Worm (Caenorhabditis elegans): ENCODE data around the gene vps-39.

The vps-39 gene

DNA sequence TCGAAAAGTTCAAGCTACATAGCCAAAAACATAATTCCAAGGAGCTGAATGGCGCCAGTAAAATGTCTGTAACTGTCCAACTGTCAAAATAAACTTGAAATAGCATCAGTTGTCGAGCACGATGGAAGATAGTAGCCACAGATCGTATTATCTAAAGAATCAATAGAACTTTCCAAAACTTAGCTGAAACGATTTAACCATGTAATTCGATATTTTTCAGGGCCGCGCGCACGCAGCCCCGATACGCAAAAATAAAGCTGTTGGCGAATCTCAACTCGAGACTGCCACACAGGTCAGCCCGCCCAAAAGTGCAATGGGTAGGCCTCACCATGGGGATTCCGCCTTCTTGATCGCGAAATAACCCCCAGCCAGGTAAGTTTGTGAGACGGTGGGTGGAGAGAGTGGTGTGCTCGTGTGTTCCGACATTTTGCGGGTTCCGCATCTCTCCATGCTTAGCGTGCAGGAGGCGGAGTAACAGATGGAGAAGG lies 9.9 kb downstream of the vps-39 start (continued):
- TF ChIP-seq lin-13 (GFP tag; optimal IDR thresholded peaks at IDR 0.05) (no peak), nhr-11 (tag; optimal IDR thresholded peaks at IDR 0.05) (no peak), set-16 (GFP tag; IDR thresholded peaks at IDR 0.05) (peak; percentile 75), ceh-62 (tag; optimal IDR thresholded peaks at IDR 0.05) (no peak), ceh-20 (GFP tag; IDR thresholded peaks at IDR 0.05) (0 out of 2 replicates have a peak, but pooled peaks have one; percentile 34), mxl-2 (GFP tag; conservative IDR thresholded peaks at IDR 0.05) (no peak), jun-1 (tag; optimal IDR thresholded peaks at IDR 0.05) (no peak), lin-38 (GFP tag; IDR thresholded peaks at IDR 0.05) (peak; percentile 79), R02D3.7 (tag; optimal IDR thresholded peaks at IDR 0.05) (no peak), unc-39 (tag; optimal IDR thresholded peaks at IDR 0.05) (no peak), saeg-2 (GFP tag; IDR thresholded peaks at IDR 0.05) (no peak), nhr-111 (GFP tag; optimal IDR thresholded peaks at IDR 0.05) (no peak), nhr-237 (tag; optimal IDR thresholded peaks at IDR 0.05) (no peak), ceh-28 (tag; optimal IDR thresholded peaks at IDR 0.05) (no peak), rbr-2 (tag; optimal IDR thresholded peaks at IDR 0.05) (peak; percentile 40), daf-8 (GFP tag; IDR thresholded peaks at IDR 0.05) (no peak), Y105C5A.15 (GFP tag; IDR thresholded peaks at IDR 0.05) (no peak), attf-4 (tag; optimal IDR thresholded peaks at IDR 0.05) (no peak), F10B5.3 (tag; optimal IDR thresholded peaks at IDR 0.05) (peak; percentile 67), nhr-48 (tag; optimal IDR thresholded peaks at IDR 0.05) (peak; percentile 63), php-3 (GFP tag; IDR thresholded peaks at IDR 0.05) (peak; percentile 39; the same call in 1 of the 2 replicates), nhr-76 (tag; optimal IDR thresholded peaks at IDR 0.05) (no peak), hlh-11 (tag; optimal IDR thresholded peaks at IDR 0.05) (peak; percentile 69), zip-2 (tag; optimal IDR thresholded peaks at IDR 0.05) (peak; percentile 43), ztf-11 (tag; optimal IDR thresholded peaks at IDR 0.05) (no peak), nhr-6 (tag; optimal IDR thresholded peaks at IDR 0.05) (no peak), lin-29 (GFP tag; IDR thresholded peaks at IDR 0.05) (no peak), cey-2 (tag; optimal IDR thresholded peaks at IDR 0.05; ENCODE audit: borderline replicate concordance, insufficient read depth) (no peak), nhr-77 (tag; optimal IDR thresholded peaks at IDR 0.05) (peak; percentile 16), dve-1 (tag; optimal IDR thresholded peaks at IDR 0.05; ENCODE audit: insufficient read depth) (peak; percentile 52), nhr-42 (GFP tag; IDR thresholded peaks at IDR 0.05) (peak; percentile 71), egl-27 (tag; optimal IDR thresholded peaks at IDR 0.05) (no peak), dmd-8 (GFP tag; IDR thresholded peaks at IDR 0.05) (no peak), Y5F2A.4 (GFP tag; optimal IDR thresholded peaks at IDR 0.05) (peak; percentile 5), madf-9 (GFP tag; conservative IDR thresholded peaks at IDR 0.05) (no peak), F37D6.2 (tag; optimal IDR thresholded peaks at IDR 0.05) (no peak), skn-1 (tag; optimal IDR thresholded peaks at IDR 0.05) (no peak), F49E8.2 (tag; optimal IDR thresholded peaks at IDR 0.05; ENCODE audit: borderline replicate concordance) (peak; percentile 66), zfp-3 (GFP tag; conservative IDR thresholded peaks at IDR 0.05) (no peak), nhr-10 (tag; optimal IDR thresholded peaks at IDR 0.05) (no peak), F44E2.7 (GFP tag; IDR thresholded peaks at IDR 0.05) (0 out of 2 replicates have a peak, but pooled peaks have one; percentile 33), ZK546.5 (tag; optimal IDR thresholded peaks at IDR 0.05) (no peak), madf-5 (GFP tag; IDR thresholded peaks at IDR 0.05) (no peak), F26F4.8 (GFP tag; conservative IDR thresholded peaks at IDR 0.05) (no peak), daf-12 (tag; optimal IDR thresholded peaks at IDR 0.05) (no peak), ZK337.2 (GFP tag; IDR thresholded peaks at IDR 0.05) (no peak), fkh-10 (GFP tag; optimal IDR thresholded peaks at IDR 0.05) (no peak), ama-1 (optimal IDR thresholded peaks at IDR 0.05) (peak; percentile 91), nhr-41 (GFP tag; IDR thresholded peaks at IDR 0.05) (no peak), snpc-4 (tag; optimal IDR thresholded peaks at IDR 0.05) (peak; percentile 80), snpc-1.2 (GFP tag; IDR thresholded peaks at IDR 0.05) (peak; percentile 77), unc-62 (GFP tag; optimal IDR thresholded peaks at IDR 0.05 in 1 of 2) (no peak), unc-62 (tag; optimal IDR thresholded peaks at IDR 0.05) (no peak)

Measured in whole organism, L4 larva.